Worm (Caenorhabditis elegans) whole organism, late embryonic: Measurements from ENCODE around the gene str-37.

ENCODE experiments used
- T23F11.4 ChIP-seq: fragments of 200-800 bp; sonication (Bioruptor generic); optimal IDR thresholded peaks from 2 replicates; lab custom pipeline; 2018; ENCODE audit warnings: mild to moderate bottlenecking, missing genetic modification characterization, missing compliant biosample characterization
- Y22D7AL.16 ChIP-seq: sonication (generic microtip); optimal IDR thresholded peaks from 2 replicates; lab custom pipeline; 2016; ENCODE audit warnings: missing genetic modification characterization, missing compliant biosample characterization
- ama-1 ChIP-seq: fragments of 150-350 bp; optimal IDR thresholded peaks from 2 replicates; lab custom pipeline; 2014
- ceh-24 ChIP-seq: sonication (generic microtip); optimal IDR thresholded peaks from 2 replicates; lab custom pipeline; 2016; ENCODE audit warnings: mild to moderate bottlenecking, missing genetic modification characterization, missing compliant biosample characterization
- ceh-34 ChIP-seq: sonication (generic microtip); optimal IDR thresholded peaks from 2 replicates; lab custom pipeline; 2016; ENCODE audit warnings: mild to moderate bottlenecking, missing genetic modification characterization, missing compliant biosample characterization
- elt-2 ChIP-seq: sonication (generic microtip); optimal IDR thresholded peaks from 2 replicates; lab custom pipeline; 2016; ENCODE audit warnings: missing genetic modification reagents, missing genetic modification characterization, missing compliant biosample characterization
- fkh-10 ChIP-seq: fragments of 150-350 bp; optimal IDR thresholded peaks from 2 replicates; lab custom pipeline; 2014; ENCODE audit warnings: missing biosample characterization, missing genetic modification reagents, missing genetic modification characterization
- hlh-30 ChIP-seq: sonication (generic microtip); optimal IDR thresholded peaks from 2 replicates; lab custom pipeline; 2017; ENCODE audit warnings: antibody characterized with exemption, missing genetic modification characterization, missing compliant biosample characterization; ENCODE audit not compliant: insufficient read depth
- nfya-1 ChIP-seq: sonication (generic microtip); optimal IDR thresholded peaks from 2 replicates; lab custom pipeline; 2017; ENCODE audit warnings: missing genetic modification characterization, mild to moderate bottlenecking, missing compliant biosample characterization, antibody characterized with exemption, moderate library complexity
- nhr-11 ChIP-seq: fragments of 150-350 bp; optimal IDR thresholded peaks from 2 replicates; lab custom pipeline; 2014; ENCODE audit warnings: missing biosample characterization, missing genetic modification characterization
- unc-55 ChIP-seq: sonication (generic microtip); optimal IDR thresholded peaks from 2 replicates; lab custom pipeline; 2017; ENCODE audit warnings: missing biosample characterization, missing genetic modification reagents, missing genetic modification characterization
- zip-5 ChIP-seq: sonication (generic microtip); optimal IDR thresholded peaks from 2 replicates; lab custom pipeline; 2016; ENCODE audit warnings: missing genetic modification characterization, missing compliant biosample characterization

DNA sequence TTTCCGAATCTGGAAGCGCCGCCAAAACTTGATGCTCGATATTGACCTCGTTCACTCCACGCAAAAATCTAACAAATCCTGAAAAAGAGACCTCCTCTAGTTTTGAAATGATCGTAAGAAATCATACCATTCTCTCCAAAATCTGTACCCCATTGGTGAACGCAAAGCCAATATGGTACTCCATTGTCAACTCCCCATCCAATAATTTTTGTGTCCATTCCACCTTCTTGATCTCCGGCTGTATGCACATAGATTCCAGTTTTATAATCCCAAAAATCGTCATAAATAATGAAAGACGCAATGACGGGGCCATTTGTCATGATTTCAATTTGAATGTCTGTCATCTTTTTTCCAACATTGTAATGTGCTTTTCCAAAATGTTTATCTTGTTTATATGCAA, 28.6 kb downstream of the str-37 start:
- no peak for TF ChIP-seq ceh-34 (tag; lab: Kevin White, UChicago)
- TF ChIP-seq hlh-30 (tag; lab: Kevin White, UChicago): no peak
- TF ChIP-seq nhr-11 (tag; lab: Kevin White, UChicago): no peak
- no peak for TF ChIP-seq ama-1
- no peak for TF ChIP-seq T23F11.4
- no peak for TF ChIP-seq nfya-1
- TF ChIP-seq Y22D7AL.16 (tag; lab: Kevin White, UChicago): no peak
- TF ChIP-seq ceh-24 (tag; lab: Kevin White, UChicago): no peak
- TF ChIP-seq elt-2: no peak
- no peak for TF ChIP-seq fkh-10 (GFP tag; lab: Kevin White, UChicago)
- no peak for TF ChIP-seq unc-55 (GFP tag; lab: Kevin White, UChicago)
- TF ChIP-seq zip-5 (tag; lab: Kevin White, UChicago): no peak
